Worm (Caenorhabditis elegans): ENCODE results near the gene madf-1.

The madf-1 gene

ce11 chrIV:796521-797073, 35.1 kb downstream of the madf-1 start, which contains the start of the genes F56B3.11 and ech-5 (continued):
- TF ChIP-seq aha-1 (tag), result peak; percentile 81
- TF ChIP-seq zfp-2 (tag; optimal IDR thresholded peaks at IDR 0.05), result peak; percentile 61
- TF ChIP-seq lim-7 (GFP tag; IDR thresholded peaks at IDR 0.05), result no peak
- no peak for TF ChIP-seq madf-5 (GFP tag; IDR thresholded peaks at IDR 0.05)
- TF ChIP-seq dve-1 (tag; optimal IDR thresholded peaks at IDR 0.05; ENCODE audit: insufficient read depth), result peak; percentile 72
- TF ChIP-seq ceh-82 (tag; optimal IDR thresholded peaks at IDR 0.05), result no peak
- no peak for TF ChIP-seq ZK546.5 (tag; optimal IDR thresholded peaks at IDR 0.05)
- 0 out of 2 replicates have a peak, but pooled peaks have one; percentile 49 for TF ChIP-seq zfp-3 (GFP tag; conservative IDR thresholded peaks at IDR 0.05)
- TF ChIP-seq egl-43 (GFP tag; IDR thresholded peaks at IDR 0.05), result no peak
- no peak for TF ChIP-seq daf-8 (GFP tag; IDR thresholded peaks at IDR 0.05)
- no peak for TF ChIP-seq gei-8 (GFP tag; optimal IDR thresholded peaks at IDR 0.05)
- TF ChIP-seq nhr-42 (GFP tag; IDR thresholded peaks at IDR 0.05), result no peak; the same call in 1 of the 2 replicates
- no peak for TF ChIP-seq unc-62 (GFP tag; optimal IDR thresholded peaks at IDR 0.05 in 1 of 2)
- TF ChIP-seq unc-62 (tag; optimal IDR thresholded peaks at IDR 0.05), result no peak
- no peak for TF ChIP-seq mxl-2 (GFP tag; conservative IDR thresholded peaks at IDR 0.05)
- no peak; the same call in 1 of the 2 replicates for TF ChIP-seq pha-4 (GFP tag; IDR thresholded peaks at IDR 0.05)
- TF ChIP-seq pha-4 (tag; optimal IDR thresholded peaks at IDR 0.05), result no peak
- TF ChIP-seq dmd-6 (GFP tag; IDR thresholded peaks at IDR 0.05), result no peak; the same call in 1 of the 2 replicates
- TF ChIP-seq cey-2 (tag; optimal IDR thresholded peaks at IDR 0.05; ENCODE audit: borderline replicate concordance, insufficient read depth), result no peak
- no peak for TF ChIP-seq fos-1 (tag; optimal IDR thresholded peaks at IDR 0.05)
- TF ChIP-seq lin-13 (GFP tag; optimal IDR thresholded peaks at IDR 0.05), result peak; percentile 1
- peak; percentile 5 for TF ChIP-seq fkh-10 (GFP tag; optimal IDR thresholded peaks at IDR 0.05)
- TF ChIP-seq skn-1 (tag; optimal IDR thresholded peaks at IDR 0.05), result no peak
- no peak for TF ChIP-seq F10B5.3 (tag; optimal IDR thresholded peaks at IDR 0.05)
- no peak for TF ChIP-seq zag-1 (tag; optimal IDR thresholded peaks at IDR 0.05)
- TF ChIP-seq unc-39 (tag; optimal IDR thresholded peaks at IDR 0.05), result no peak
- TF ChIP-seq dmd-9 (GFP tag; IDR thresholded peaks at IDR 0.05), result no peak

ce11 chrIV:795383-795872, 36.3 kb downstream of the madf-1 start, which contains the start of gene skr-18:
Gene skr-18, minus strand, starts transcription at chrIV:795433.
- TF ChIP-seq F26F4.8 (GFP tag; conservative IDR thresholded peaks at IDR 0.05), result no peak
- peak; percentile 65 for TF ChIP-seq lin-38 (GFP tag; IDR thresholded peaks at IDR 0.05)
- TF ChIP-seq arid-1 (GFP tag; conservative IDR thresholded peaks at IDR 0.05), result peak; percentile 47; the same call in 1 of the 2 replicates

- TF ChIP-seq ceh-28 (tag; optimal IDR thresholded peaks at IDR 0.05) (peak; percentile 17), aha-1 (tag) (peak; percentile 42), ama-1 (optimal IDR thresholded peaks at IDR 0.05) (peak; percentile 20), ctbp-1 (GFP tag; IDR thresholded peaks at IDR 0.05) (no peak), mxl-3 (GFP tag; optimal IDR thresholded peaks at IDR 0.05) (no peak), hif-1 (tag; optimal IDR thresholded peaks at IDR 0.05) (no peak), lin-38 (GFP tag; IDR thresholded peaks at IDR 0.05) (peak; percentile 57), lin-39 (tag; optimal IDR thresholded peaks at IDR 0.05) (no peak), Y105C5A.15 (GFP tag; IDR thresholded peaks at IDR 0.05) (no peak), lir-3 (tag; optimal IDR thresholded peaks at IDR 0.05) (no peak), F10B5.3 (tag; optimal IDR thresholded peaks at IDR 0.05) (no peak), snpc-4 (tag; optimal IDR thresholded peaks at IDR 0.05) (no peak), Y48G9A.11 (GFP tag; IDR thresholded peaks at IDR 0.05) (peak; percentile 41; the same call in 1 of the 2 replicates), R02D3.7 (tag; optimal IDR thresholded peaks at IDR 0.05) (no peak), F37D6.2 (tag; optimal IDR thresholded peaks at IDR 0.05) (no peak), daf-19 (GFP tag; conservative IDR thresholded peaks at IDR 0.05) (no peak), madf-9 (GFP tag; conservative IDR thresholded peaks at IDR 0.05) (no peak), D1046.2 (GFP tag; IDR thresholded peaks at IDR 0.05) (no peak)
Observed at ce11 chrIV:794275-794674, 37.4 kb downstream of the madf-1 start, which contains the start of gene F56B3.4. Gene F56B3.4, minus strand, starts transcription at chrIV:794275.

Measured in whole organism, L4 larva.